Worm (Caenorhabditis elegans) whole organism, late embryonic: ENCODE data around the gene fbxb-103.

ENCODE experiments used
- C08G9.2 ChIP-seq: sonication (generic microtip); optimal IDR thresholded peaks from 2 replicates; lab custom pipeline; 2016; ENCODE audit warnings: mild to moderate bottlenecking, missing genetic modification characterization, moderate library complexity, missing compliant biosample characterization
- F13H6.1 ChIP-seq: sonication (generic microtip); optimal IDR thresholded peaks from 2 replicates; lab custom pipeline; 2016; ENCODE audit warnings: missing genetic modification characterization, missing compliant biosample characterization
- K02D7.2 ChIP-seq: sonication (generic microtip); optimal IDR thresholded peaks from 2 replicates; lab custom pipeline; 2017; ENCODE audit warnings: mild to moderate bottlenecking, missing genetic modification characterization, missing compliant biosample characterization
- Y22D7AL.16 ChIP-seq: sonication (generic microtip); optimal IDR thresholded peaks from 2 replicates; lab custom pipeline; 2016; ENCODE audit warnings: missing genetic modification characterization, missing compliant biosample characterization
- ceh-19 ChIP-seq: fragments of 200-800 bp; sonication (Bioruptor generic); optimal IDR thresholded peaks from 2 replicates; lab custom pipeline; 2018; ENCODE audit warnings: mild to moderate bottlenecking, missing genetic modification characterization, missing compliant biosample characterization
- ceh-2 ChIP-seq: sonication (generic microtip); optimal IDR thresholded peaks from 2 replicates; lab custom pipeline; 2016; ENCODE audit warnings: missing genotype, missing genetic modification characterization, missing compliant biosample characterization
- ceh-31 ChIP-seq: sonication (generic microtip); optimal IDR thresholded peaks from 2 replicates; lab custom pipeline; 2016; ENCODE audit warnings: missing genetic modification characterization, missing compliant biosample characterization
- ceh-34 ChIP-seq: sonication (generic microtip); optimal IDR thresholded peaks from 2 replicates; lab custom pipeline; 2016; ENCODE audit warnings: mild to moderate bottlenecking, missing genetic modification characterization, missing compliant biosample characterization
- ceh-48 ChIP-seq: sonication (generic microtip); optimal IDR thresholded peaks from 2 replicates; lab custom pipeline; 2016; ENCODE audit warnings: missing genetic modification characterization, inconsistent platforms, missing compliant biosample characterization
- dmd-4 ChIP-seq: sonication (generic microtip); optimal IDR thresholded peaks from 2 replicates; lab custom pipeline; 2016; ENCODE audit warnings: borderline replicate concordance, missing genetic modification characterization, missing compliant biosample characterization
- elt-2 ChIP-seq: sonication (generic microtip); optimal IDR thresholded peaks from 2 replicates; lab custom pipeline; 2016; ENCODE audit warnings: missing genetic modification reagents, missing genetic modification characterization, missing compliant biosample characterization
- elt-4 ChIP-seq: sonication (generic microtip); optimal IDR thresholded peaks from 2 replicates; lab custom pipeline; 2016; ENCODE audit warnings: missing genetic modification characterization, missing compliant biosample characterization
- ets-4 ChIP-seq: sonication (generic microtip); optimal IDR thresholded peaks from 2 replicates; lab custom pipeline; 2016; ENCODE audit warnings: missing genetic modification characterization, missing compliant biosample characterization
- eyg-1 ChIP-seq: sonication (generic microtip); optimal IDR thresholded peaks from 2 replicates; lab custom pipeline; 2016; ENCODE audit warnings: missing genotype, missing genetic modification characterization, missing compliant biosample characterization
- fkh-10 ChIP-seq: fragments of 150-350 bp; optimal IDR thresholded peaks from 2 replicates; lab custom pipeline; 2014; ENCODE audit warnings: missing biosample characterization, missing genetic modification reagents, missing genetic modification characterization
- fkh-6 ChIP-seq: sonication (generic microtip); optimal IDR thresholded peaks from 2 replicates; lab custom pipeline; 2016; ENCODE audit warnings: missing genetic modification characterization, missing compliant biosample characterization
- gmeb-2 ChIP-seq: sonication (generic microtip); optimal IDR thresholded peaks from 2 replicates; lab custom pipeline; 2016; ENCODE audit warnings: missing genetic modification characterization, inconsistent platforms, missing compliant biosample characterization
- hlh-13 ChIP-seq: fragments of 200-800 bp; sonication (Bioruptor generic); optimal IDR thresholded peaks from 2 replicates; lab custom pipeline; 2018; ENCODE audit warnings: mild to moderate bottlenecking, missing genetic modification characterization, missing compliant biosample characterization
- hlh-15 ChIP-seq: sonication (generic microtip); optimal IDR thresholded peaks from 2 replicates; lab custom pipeline; 2016; ENCODE audit warnings: missing genetic modification characterization, missing compliant biosample characterization
- hlh-30 ChIP-seq: sonication (generic microtip); optimal IDR thresholded peaks from 2 replicates; lab custom pipeline; 2017; ENCODE audit warnings: antibody characterized with exemption, missing genetic modification characterization, missing compliant biosample characterization; ENCODE audit not compliant: insufficient read depth
- lim-6 ChIP-seq: sonication (generic microtip); optimal IDR thresholded peaks from 2 replicates; lab custom pipeline; 2016; ENCODE audit warnings: missing genetic modification characterization, missing compliant biosample characterization
- lin-11 ChIP-seq: fragments of 200-800 bp; sonication (Bioruptor generic); optimal IDR thresholded peaks from 2 replicates; lab custom pipeline; 2018; ENCODE audit warnings: mild to moderate bottlenecking, missing genetic modification characterization, missing compliant biosample characterization
- madf-2 ChIP-seq: sonication (generic microtip); optimal IDR thresholded peaks from 2 replicates; lab custom pipeline; 2017; ENCODE audit warnings: missing genetic modification characterization, missing compliant biosample characterization
- mec-3 ChIP-seq: sonication (generic microtip); optimal IDR thresholded peaks from 2 replicates; lab custom pipeline; 2016; ENCODE audit warnings: borderline replicate concordance, missing genetic modification characterization, missing compliant biosample characterization
- nfya-1 ChIP-seq: sonication (generic microtip); optimal IDR thresholded peaks from 2 replicates; lab custom pipeline; 2017; ENCODE audit warnings: missing genetic modification characterization, mild to moderate bottlenecking, missing compliant biosample characterization, antibody characterized with exemption, moderate library complexity
- nhr-232 ChIP-seq: sonication (generic microtip); optimal IDR thresholded peaks from 2 replicates; lab custom pipeline; 2016; ENCODE audit warnings: missing genetic modification characterization, missing compliant biosample characterization
- npax-4 ChIP-seq: sonication (generic microtip); optimal IDR thresholded peaks from 2 replicates; lab custom pipeline; 2016; ENCODE audit warnings: missing genetic modification characterization, missing compliant biosample characterization
- pat-9 ChIP-seq: fragments of 200-800 bp; sonication (Bioruptor generic); optimal IDR thresholded peaks from 2 replicates; lab custom pipeline; 2018; ENCODE audit warnings: mild to moderate bottlenecking, missing genetic modification characterization, moderate library complexity, missing compliant biosample characterization
- pax-1 ChIP-seq: fragments of 150-350 bp; optimal IDR thresholded peaks from 2 replicates; lab custom pipeline; 2014; ENCODE audit warnings: missing biosample characterization, missing genetic modification characterization
- pha-4 ChIP-seq: fragments of 150-350 bp; optimal IDR thresholded peaks from 2 replicates; lab custom pipeline; 2018; ENCODE audit warnings: missing biosample characterization, missing genetic modification reagents, missing genetic modification characterization
- pqm-1 ChIP-seq: sonication (generic microtip); optimal IDR thresholded peaks from 2 replicates; lab custom pipeline; 2016; ENCODE audit warnings: missing genetic modification characterization, missing compliant biosample characterization
- pros-1 ChIP-seq: fragments of 150-350 bp; optimal IDR thresholded peaks from 2 replicates; lab custom pipeline; 2014; ENCODE audit warnings: missing biosample characterization, missing genetic modification reagents, missing genetic modification characterization
- rnt-1 ChIP-seq: sonication (generic microtip); optimal IDR thresholded peaks from 2 replicates; lab custom pipeline; 2016; ENCODE audit warnings: missing genetic modification characterization, missing compliant biosample characterization
- sdc-2 ChIP-seq: sonication (generic microtip); optimal IDR thresholded peaks from 2 replicates; lab custom pipeline; 2016; ENCODE audit warnings: missing genotype, missing genetic modification characterization, missing compliant biosample characterization
- sox-2 ChIP-seq: fragments of 200-800 bp; sonication (Bioruptor generic); IDR thresholded peaks from 2 replicates; pipeline ENCODE4 v1.3.6; 2022; ENCODE audit warnings: missing genetic modification reagents, missing genetic modification characterization, missing compliant biosample characterization
- syd-9 ChIP-seq: sonication (generic microtip); optimal IDR thresholded peaks from 2 replicates; lab custom pipeline; 2016; ENCODE audit warnings: mild to moderate bottlenecking, missing genetic modification characterization, moderate library complexity, missing compliant biosample characterization
- tbx-2 ChIP-seq: sonication (generic microtip); optimal IDR thresholded peaks from 2 replicates; lab custom pipeline; 2016; ENCODE audit warnings: missing genetic modification characterization, missing compliant biosample characterization
- tbx-7 ChIP-seq: sonication (generic microtip); optimal IDR thresholded peaks from 2 replicates; lab custom pipeline; 2016; ENCODE audit warnings: missing genotype, missing genetic modification characterization, missing compliant biosample characterization
- unc-86 ChIP-seq: sonication (generic microtip); optimal IDR thresholded peaks from 2 replicates; lab custom pipeline; 2016; ENCODE audit warnings: missing genetic modification characterization, missing compliant biosample characterization

The fbxb-103 gene

ce11 chrII:3906615-3907190, at the start of gene fbxb-103, which contains the start of gene F53C3.11:
TSS of gene fbxb-103 (plus strand) at chrII:3907140.
TSS of gene F53C3.11 (minus strand) at chrII:3906715.
- no peak for TF ChIP-seq C08G9.2 (tag; lab: Kevin White, UChicago)
- no peak for TF ChIP-seq ets-4 (tag; lab: Kevin White, UChicago)
- no peak for TF ChIP-seq ceh-19 (GFP tag; lab: Kevin White, UChicago)

ce11 chrII:3860826-3861225, 46.1 kb upstream of the fbxb-103 start, which contains the start of gene oac-11:
TSS of gene oac-11 (minus strand) at chrII:3860926.
- no peak for TF ChIP-seq lin-11 (tag; lab: Kevin White, UChicago)
- TF ChIP-seq nhr-232 (tag; lab: Kevin White, UChicago): no peak
- no peak for TF ChIP-seq K02D7.2
- TF ChIP-seq ceh-34: no peak
- no peak for TF ChIP-seq dmd-4 (tag; lab: Kevin White, UChicago)
- no peak for TF ChIP-seq madf-2
- no peak for TF ChIP-seq sdc-2 (tag; lab: Kevin White, UChicago)
- TF ChIP-seq nfya-1: no peak
- no peak for TF ChIP-seq Y22D7AL.16 (tag; lab: Kevin White, UChicago)
- no peak for TF ChIP-seq hlh-15
- TF ChIP-seq mec-3: no peak
- TF ChIP-seq ets-4 (tag; lab: Kevin White, UChicago): no peak
- no peak for TF ChIP-seq fkh-10 (GFP tag; lab: Kevin White, UChicago)
- no peak for TF ChIP-seq gmeb-2 (tag; lab: Kevin White, UChicago)
- TF ChIP-seq ceh-2: no peak

DNA sequence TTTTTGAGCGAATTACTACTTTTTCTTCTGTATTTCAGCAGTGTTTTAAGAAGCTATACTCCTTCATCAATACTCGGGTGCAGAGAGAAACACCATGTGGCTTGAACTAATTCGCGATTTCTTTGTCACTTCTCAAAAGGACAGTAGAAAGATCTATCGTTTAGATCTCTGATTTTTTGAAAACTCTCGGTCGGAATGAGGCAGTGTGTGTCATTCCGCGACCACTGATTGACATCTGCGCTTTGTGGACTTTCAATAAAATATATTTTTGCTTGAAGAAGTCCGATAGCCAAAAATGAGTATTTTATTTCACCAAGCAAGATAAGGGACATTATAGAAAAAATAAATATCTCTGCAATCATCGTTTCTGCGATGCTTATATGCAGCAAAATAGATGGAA, 44.9 kb upstream of the fbxb-103 start:
- TF ChIP-seq madf-2: no peak
- TF ChIP-seq C08G9.2 (tag; lab: Kevin White, UChicago): no peak
- TF ChIP-seq pat-9 (tag; lab: Kevin White, UChicago): no peak
- TF ChIP-seq hlh-13 (GFP tag; lab: Kevin White, UChicago): no peak
- TF ChIP-seq syd-9 (tag; lab: Kevin White, UChicago): no peak
- no peak for TF ChIP-seq unc-86 (tag; lab: Kevin White, UChicago)
- no peak for TF ChIP-seq fkh-6 (tag; lab: Kevin White, UChicago)
- no peak for TF ChIP-seq pqm-1 (tag; lab: Kevin White, UChicago)
- no peak for TF ChIP-seq K02D7.2
- no peak for TF ChIP-seq pax-1
- no peak for TF ChIP-seq tbx-7 (tag; lab: Kevin White, UChicago)
- no peak for TF ChIP-seq Y22D7AL.16 (tag; lab: Kevin White, UChicago)
- no peak for TF ChIP-seq eyg-1 (tag; lab: Kevin White, UChicago)
- TF ChIP-seq dmd-4 (tag; lab: Kevin White, UChicago): no peak
- TF ChIP-seq npax-4: no peak
- no peak for TF ChIP-seq elt-2 (tag; lab: Kevin White, UChicago)
- TF ChIP-seq hlh-30 (tag; lab: Kevin White, UChicago): no peak
- no peak for TF ChIP-seq pros-1 (tag; lab: Kevin White, UChicago)
- no peak for TF ChIP-seq gmeb-2 (tag; lab: Kevin White, UChicago)

DNA sequence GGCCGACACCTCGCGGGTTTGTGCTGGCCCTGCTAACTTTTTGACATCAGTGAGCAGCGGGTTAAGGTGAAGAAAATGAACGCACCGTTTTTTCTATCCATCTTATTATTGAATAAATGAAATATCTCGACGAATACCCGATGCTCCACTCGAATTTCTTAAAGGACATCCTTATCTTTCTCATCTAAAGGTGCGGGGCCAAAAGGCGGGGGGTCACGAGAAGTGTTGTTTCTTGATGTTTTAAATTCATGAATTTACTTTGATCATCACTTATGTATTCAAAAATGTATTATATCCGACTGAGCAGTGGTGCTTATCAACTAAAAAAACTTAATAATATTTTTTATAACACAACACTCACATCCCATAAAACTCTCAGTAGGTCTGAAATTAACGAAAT, 42.3 kb upstream of the fbxb-103 start, which contains the start of gene nhr-261:
nhr-261 (minus strand) TSS at position 101 of the 400 bp plus-strand sequence.
- TF ChIP-seq fkh-6 (tag; lab: Kevin White, UChicago) (no peak), elt-4 (tag; lab: Kevin White, UChicago) (no peak), sox-2 (no peak)

DNA sequence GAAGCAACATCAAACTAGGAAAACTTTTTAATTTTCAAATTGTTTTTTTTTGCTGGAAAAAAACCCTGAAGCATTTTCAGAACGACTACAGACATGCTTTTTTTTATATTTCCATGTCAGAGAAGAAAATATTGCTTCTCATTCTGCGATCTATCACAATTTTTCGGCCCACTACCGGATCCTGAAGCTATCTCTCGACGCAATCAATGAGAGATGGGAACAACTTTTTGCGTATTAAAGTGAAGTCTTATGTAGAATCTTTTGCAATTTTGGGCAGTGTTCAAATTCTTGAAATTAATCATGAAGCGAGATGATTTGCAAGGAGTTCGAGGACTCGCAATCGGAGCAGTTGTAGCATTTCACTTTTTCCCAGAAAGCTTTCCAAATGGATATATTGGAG, 37.3 kb upstream of the fbxb-103 start, which contains the start of gene oac-10:
oac-10 (plus strand) TSS at position 301 of the 400 bp plus-strand sequence.
- no peak for TF ChIP-seq ceh-48 (tag; lab: Kevin White, UChicago)
- TF ChIP-seq elt-2 (tag; lab: Kevin White, UChicago): no peak
- no peak for TF ChIP-seq tbx-2 (tag; lab: Kevin White, UChicago)
- no peak for TF ChIP-seq Y22D7AL.16 (tag; lab: Kevin White, UChicago)
- TF ChIP-seq hlh-30 (tag; lab: Kevin White, UChicago): no peak
- TF ChIP-seq pha-4: no peak
- TF ChIP-seq pax-1: no peak
- no peak for TF ChIP-seq lim-6 (tag; lab: Kevin White, UChicago)
- no peak for TF ChIP-seq ceh-31 (tag; lab: Kevin White, UChicago)
- no peak for TF ChIP-seq unc-86 (tag; lab: Kevin White, UChicago)
- no peak for TF ChIP-seq F13H6.1 (tag; lab: Kevin White, UChicago)
- no peak for TF ChIP-seq rnt-1 (tag; lab: Kevin White, UChicago)
- no peak for TF ChIP-seq elt-4 (tag; lab: Kevin White, UChicago)
- TF ChIP-seq, all 69 proteins: peak for 0
